Worm (Caenorhabditis elegans) whole organism, late embryonic: Measurements from ENCODE around the gene T01D1.4.

Experiments
- C08G9.2 ChIP-seq: sonication (generic microtip); optimal IDR thresholded peaks from 2 replicates; lab custom pipeline; 2016; ENCODE audit warnings: mild to moderate bottlenecking, missing genetic modification characterization, moderate library complexity, missing compliant biosample characterization
- C38D4.7 ChIP-seq: fragments of 200-800 bp; sonication (Bioruptor generic); optimal IDR thresholded peaks from 2 replicates; lab custom pipeline; 2018; ENCODE audit warnings: mild to moderate bottlenecking, missing genetic modification characterization, moderate library complexity, missing compliant biosample characterization
- F13H6.1 ChIP-seq: sonication (generic microtip); optimal IDR thresholded peaks from 2 replicates; lab custom pipeline; 2016; ENCODE audit warnings: missing genetic modification characterization, missing compliant biosample characterization
- K09A11.1 ChIP-seq: sonication (generic microtip); optimal IDR thresholded peaks from 2 replicates; lab custom pipeline; 2017; ENCODE audit warnings: antibody characterized with exemption, mild to moderate bottlenecking, missing genetic modification characterization, missing compliant biosample characterization; ENCODE audit not compliant: insufficient read depth
- T23F11.4 ChIP-seq: fragments of 200-800 bp; sonication (Bioruptor generic); optimal IDR thresholded peaks from 2 replicates; lab custom pipeline; 2018; ENCODE audit warnings: mild to moderate bottlenecking, missing genetic modification characterization, missing compliant biosample characterization
- ahr-1 ChIP-seq: sonication (generic microtip); optimal IDR thresholded peaks from 2 replicates; lab custom pipeline; 2016; ENCODE audit warnings: missing genetic modification characterization, missing compliant biosample characterization
- ama-1 ChIP-seq: fragments of 150-350 bp; optimal IDR thresholded peaks from 2 replicates; lab custom pipeline; 2014
- ceh-18 ChIP-seq: sonication (generic microtip); optimal IDR thresholded peaks from 2 replicates; lab custom pipeline; 2016; ENCODE audit warnings: missing genetic modification characterization, missing compliant biosample characterization
- ceh-19 ChIP-seq: fragments of 200-800 bp; sonication (Bioruptor generic); optimal IDR thresholded peaks from 2 replicates; lab custom pipeline; 2018; ENCODE audit warnings: mild to moderate bottlenecking, missing genetic modification characterization, missing compliant biosample characterization
- ceh-22 ChIP-seq: sonication (generic microtip); optimal IDR thresholded peaks from 2 replicates; lab custom pipeline; 2017; ENCODE audit warnings: missing biosample characterization, missing genetic modification characterization
- ceh-24 ChIP-seq: sonication (generic microtip); optimal IDR thresholded peaks from 2 replicates; lab custom pipeline; 2016; ENCODE audit warnings: mild to moderate bottlenecking, missing genetic modification characterization, missing compliant biosample characterization
- ceh-30 ChIP-seq: fragments of 150-350 bp; optimal IDR thresholded peaks from 2 replicates; lab custom pipeline; 2014; ENCODE audit warnings: missing biosample characterization, missing genetic modification characterization
- ceh-45 ChIP-seq: fragments of 200-800 bp; sonication (Bioruptor generic); IDR thresholded peaks from 2 replicates; pipeline ENCODE4 v1.3.6; 2022; ENCODE audit warnings: missing genetic modification reagents, missing genetic modification characterization, missing compliant biosample characterization
- ceh-48 ChIP-seq: sonication (generic microtip); optimal IDR thresholded peaks from 2 replicates; lab custom pipeline; 2016; ENCODE audit warnings: missing genetic modification characterization, inconsistent platforms, missing compliant biosample characterization
- ceh-6 ChIP-seq: fragments of 200-800 bp; sonication (Bioruptor generic); optimal IDR thresholded peaks from 2 replicates; lab custom pipeline; 2018; ENCODE audit warnings: mild to moderate bottlenecking, missing genetic modification characterization, missing compliant biosample characterization
- ceh-9 ChIP-seq: sonication (generic microtip); optimal IDR thresholded peaks from 2 replicates; lab custom pipeline; 2016; ENCODE audit warnings: mild to moderate bottlenecking, missing genetic modification characterization, inconsistent platforms, missing compliant biosample characterization
- che-1 ChIP-seq: sonication (generic microtip); optimal IDR thresholded peaks from 2 replicates; lab custom pipeline; 2016; ENCODE audit warnings: mild to moderate bottlenecking, missing genetic modification characterization, missing compliant biosample characterization
- dmd-4 ChIP-seq: sonication (generic microtip); optimal IDR thresholded peaks from 2 replicates; lab custom pipeline; 2016; ENCODE audit warnings: borderline replicate concordance, missing genetic modification characterization, missing compliant biosample characterization
- dve-1 ChIP-seq: sonication (generic microtip); optimal IDR thresholded peaks from 2 replicates; lab custom pipeline; 2017; ENCODE audit warnings: antibody characterized with exemption, mild to moderate bottlenecking, missing genetic modification characterization, missing compliant biosample characterization
- elt-2 ChIP-seq: sonication (generic microtip); optimal IDR thresholded peaks from 2 replicates; lab custom pipeline; 2016; ENCODE audit warnings: missing genetic modification reagents, missing genetic modification characterization, missing compliant biosample characterization
- elt-4 ChIP-seq: sonication (generic microtip); optimal IDR thresholded peaks from 2 replicates; lab custom pipeline; 2016; ENCODE audit warnings: missing genetic modification characterization, missing compliant biosample characterization
- fkh-10 ChIP-seq: fragments of 150-350 bp; optimal IDR thresholded peaks from 2 replicates; lab custom pipeline; 2014; ENCODE audit warnings: missing biosample characterization, missing genetic modification reagents, missing genetic modification characterization
- fkh-6 ChIP-seq: sonication (generic microtip); optimal IDR thresholded peaks from 2 replicates; lab custom pipeline; 2016; ENCODE audit warnings: missing genetic modification characterization, missing compliant biosample characterization
- gmeb-2 ChIP-seq: sonication (generic microtip); optimal IDR thresholded peaks from 2 replicates; lab custom pipeline; 2016; ENCODE audit warnings: missing genetic modification characterization, inconsistent platforms, missing compliant biosample characterization
- hlh-13 ChIP-seq: fragments of 200-800 bp; sonication (Bioruptor generic); optimal IDR thresholded peaks from 2 replicates; lab custom pipeline; 2018; ENCODE audit warnings: mild to moderate bottlenecking, missing genetic modification characterization, missing compliant biosample characterization
- hlh-15 ChIP-seq: sonication (generic microtip); optimal IDR thresholded peaks from 2 replicates; lab custom pipeline; 2016; ENCODE audit warnings: missing genetic modification characterization, missing compliant biosample characterization
- hlh-6 ChIP-seq: sonication (generic microtip); optimal IDR thresholded peaks from 2 replicates; lab custom pipeline; 2016; ENCODE audit warnings: missing genotype, missing genetic modification characterization, missing compliant biosample characterization
- lim-6 ChIP-seq: sonication (generic microtip); optimal IDR thresholded peaks from 2 replicates; lab custom pipeline; 2016; ENCODE audit warnings: missing genetic modification characterization, missing compliant biosample characterization
- lin-11 ChIP-seq: fragments of 200-800 bp; sonication (Bioruptor generic); optimal IDR thresholded peaks from 2 replicates; lab custom pipeline; 2018; ENCODE audit warnings: mild to moderate bottlenecking, missing genetic modification characterization, missing compliant biosample characterization
- madf-2 ChIP-seq: sonication (generic microtip); optimal IDR thresholded peaks from 2 replicates; lab custom pipeline; 2017; ENCODE audit warnings: missing genetic modification characterization, missing compliant biosample characterization
- nfya-1 ChIP-seq: sonication (generic microtip); optimal IDR thresholded peaks from 2 replicates; lab custom pipeline; 2017; ENCODE audit warnings: missing genetic modification characterization, mild to moderate bottlenecking, missing compliant biosample characterization, antibody characterized with exemption, moderate library complexity
- nhr-232 ChIP-seq: sonication (generic microtip); optimal IDR thresholded peaks from 2 replicates; lab custom pipeline; 2016; ENCODE audit warnings: missing genetic modification characterization, missing compliant biosample characterization
- npax-4 ChIP-seq: sonication (generic microtip); optimal IDR thresholded peaks from 2 replicates; lab custom pipeline; 2016; ENCODE audit warnings: missing genetic modification characterization, missing compliant biosample characterization
- odd-2 ChIP-seq: sonication (generic microtip); optimal IDR thresholded peaks from 2 replicates; lab custom pipeline; 2017; ENCODE audit warnings: antibody characterized with exemption, mild to moderate bottlenecking, missing genetic modification characterization, missing compliant biosample characterization
- pat-9 ChIP-seq: fragments of 200-800 bp; sonication (Bioruptor generic); optimal IDR thresholded peaks from 2 replicates; lab custom pipeline; 2018; ENCODE audit warnings: mild to moderate bottlenecking, missing genetic modification characterization, moderate library complexity, missing compliant biosample characterization
- pax-1 ChIP-seq: fragments of 150-350 bp; optimal IDR thresholded peaks from 2 replicates; lab custom pipeline; 2014; ENCODE audit warnings: missing biosample characterization, missing genetic modification characterization
- pha-2 ChIP-seq: sonication (generic microtip); optimal IDR thresholded peaks from 2 replicates; lab custom pipeline; 2017; ENCODE audit warnings: mild to moderate bottlenecking, missing genetic modification characterization, missing compliant biosample characterization
- pros-1 ChIP-seq: fragments of 150-350 bp; optimal IDR thresholded peaks from 2 replicates; lab custom pipeline; 2014; ENCODE audit warnings: missing biosample characterization, missing genetic modification reagents, missing genetic modification characterization
- rnt-1 ChIP-seq: sonication (generic microtip); optimal IDR thresholded peaks from 2 replicates; lab custom pipeline; 2016; ENCODE audit warnings: missing genetic modification characterization, missing compliant biosample characterization
- sdc-2 ChIP-seq: sonication (generic microtip); optimal IDR thresholded peaks from 2 replicates; lab custom pipeline; 2016; ENCODE audit warnings: missing genotype, missing genetic modification characterization, missing compliant biosample characterization
- sox-2 ChIP-seq: fragments of 200-800 bp; sonication (Bioruptor generic); IDR thresholded peaks from 2 replicates; pipeline ENCODE4 v1.3.6; 2022; ENCODE audit warnings: missing genetic modification reagents, missing genetic modification characterization, missing compliant biosample characterization
- sox-4 ChIP-seq: sonication (generic microtip); optimal IDR thresholded peaks from 2 replicates; lab custom pipeline; 2017; ENCODE audit warnings: mild to moderate bottlenecking, missing genetic modification characterization, inconsistent platforms, missing compliant biosample characterization
- syd-9 ChIP-seq: sonication (generic microtip); optimal IDR thresholded peaks from 2 replicates; lab custom pipeline; 2016; ENCODE audit warnings: mild to moderate bottlenecking, missing genetic modification characterization, moderate library complexity, missing compliant biosample characterization
- tbx-2 ChIP-seq: sonication (generic microtip); optimal IDR thresholded peaks from 2 replicates; lab custom pipeline; 2016; ENCODE audit warnings: missing genetic modification characterization, missing compliant biosample characterization
- tbx-7 ChIP-seq: sonication (generic microtip); optimal IDR thresholded peaks from 2 replicates; lab custom pipeline; 2016; ENCODE audit warnings: missing genotype, missing genetic modification characterization, missing compliant biosample characterization
- ttx-3 ChIP-seq: sonication (generic microtip); optimal IDR thresholded peaks from 2 replicates; lab custom pipeline; 2016; ENCODE audit warnings: missing genetic modification reagents, missing genetic modification characterization, missing compliant biosample characterization
- unc-3 ChIP-seq, 2 experiments: fragments of 200-800 bp in 1 of 2; sonication (Bioruptor generic) in 1 of 2; sonication (generic microtip) in 1 of 2; conservative IDR thresholded peaks in 1 of 2; optimal IDR thresholded peaks in 1 of 2; 2 replicates each; pipeline versions ENCODE4 v1.3.6 to Lab custom; 2016 to 2022; ENCODE audit warnings: missing compliant biosample characterization in 2 of 2, missing genetic modification characterization in 2 of 2, missing genetic modification reagents in 1 of 2
- unc-55 ChIP-seq: sonication (generic microtip); optimal IDR thresholded peaks from 2 replicates; lab custom pipeline; 2017; ENCODE audit warnings: missing biosample characterization, missing genetic modification reagents, missing genetic modification characterization
- unc-86 ChIP-seq: sonication (generic microtip); optimal IDR thresholded peaks from 2 replicates; lab custom pipeline; 2016; ENCODE audit warnings: missing genetic modification characterization, missing compliant biosample characterization
- ztf-16 ChIP-seq: sonication (generic microtip); optimal IDR thresholded peaks from 2 replicates; lab custom pipeline; 2017; ENCODE audit warnings: missing genetic modification characterization, missing compliant biosample characterization

Gene T01D1.4

ce11 chrII:217308-217707 lies 38.4 kb upstream of the T01D1.4 start:
- TF ChIP-seq madf-2 (tag; lab: Kevin White, UChicago) (no peak), ztf-16 (tag; lab: Kevin White, UChicago) (no peak), ceh-30 (tag; lab: Kevin White, UChicago) (no peak), ttx-3 (no peak), elt-2 (tag; lab: Kevin White, UChicago) (no peak), T23F11.4 (GFP tag; lab: Kevin White, UChicago) (no peak), hlh-15 (tag; lab: Kevin White, UChicago) (no peak), nhr-232 (tag; lab: Kevin White, UChicago) (no peak), pha-2 (tag; lab: Kevin White, UChicago) (no peak), odd-2 (tag; lab: Kevin White, UChicago) (no peak), dve-1 (no peak)

ce11 chrII:216598-216997 lies 37.7 kb upstream of the T01D1.4 start, which contains the start of gene F48A11.4:
Gene F48A11.4 (minus strand): TSS chrII:216621.
- TF ChIP-seq pat-9 (peak; percentile 12), sdc-2 (tag; lab: Kevin White, UChicago) (no peak), rnt-1 (tag; lab: Kevin White, UChicago) (peak; percentile 38), C38D4.7 (GFP tag; lab: Kevin White, UChicago) (no peak), npax-4 (tag; lab: Kevin White, UChicago) (no peak), ahr-1 (no peak), T23F11.4 (GFP tag; lab: Kevin White, UChicago) (no peak), unc-86 (tag; lab: Kevin White, UChicago) (peak; percentile 2), pax-1 (peak; percentile 45), hlh-15 (tag; lab: Kevin White, UChicago) (no peak), ceh-19 (GFP tag; lab: Kevin White, UChicago) (no peak), ceh-30 (tag; lab: Kevin White, UChicago) (peak; percentile 89), ceh-9 (tag; lab: Kevin White, UChicago) (no peak), che-1 (tag; lab: Kevin White, UChicago) (peak; percentile 55), gmeb-2 (tag; lab: Kevin White, UChicago) (no peak), fkh-6 (tag; lab: Kevin White, UChicago) (no peak), ceh-22 (tag; lab: Kevin White, UChicago) (no peak), syd-9 (no peak), elt-4 (tag; lab: Kevin White, UChicago) (no peak), K09A11.1 (tag; lab: Kevin White, UChicago) (peak; percentile 27), nfya-1 (peak; percentile 73), nhr-232 (tag; lab: Kevin White, UChicago) (no peak), unc-3 (GFP tag; conservative IDR thresholded peaks at IDR 0.05; lab: Robert Waterston, UW) (no peak), unc-3 (tag; optimal IDR thresholded peaks at IDR 0.05; lab: Kevin White, UChicago) (no peak), dve-1 (peak; percentile 64), tbx-2 (peak; percentile 64), ceh-45 (GFP tag; lab: Robert Waterston, UW) (no peak), hlh-13 (GFP tag; lab: Kevin White, UChicago) (no peak), ceh-24 (tag; lab: Kevin White, UChicago) (no peak), lim-6 (no peak), ama-1 (lab: Kevin White, UChicago) (peak; percentile 64), tbx-7 (no peak), lin-11 (tag; lab: Kevin White, UChicago) (no peak), sox-2 (GFP tag; lab: Robert Waterston, UW) (no peak), hlh-6 (tag; lab: Kevin White, UChicago) (no peak), unc-55 (GFP tag; lab: Kevin White, UChicago) (peak; percentile 54), dmd-4 (tag; lab: Kevin White, UChicago) (no peak), elt-2 (tag; lab: Kevin White, UChicago) (peak; percentile 35), fkh-10 (GFP tag; lab: Kevin White, UChicago) (no peak), ceh-18 (peak; percentile 63), F13H6.1 (tag; lab: Kevin White, UChicago) (peak; percentile 15), pros-1 (no peak), ztf-16 (tag; lab: Kevin White, UChicago) (peak; percentile 49), C08G9.2 (peak; percentile 33), ceh-6 (GFP tag; lab: Kevin White, UChicago) (no peak), ceh-48 (tag; lab: Kevin White, UChicago) (peak; percentile 37), sox-4 (tag; lab: Kevin White, UChicago) (no peak)
